Worm (Caenorhabditis elegans) whole organism, young adult: ENCODE data around the gene F14H8.5.
A peak's percentile ranks its signal among the peaks of the same experiment; 100 is the strongest.

Source experiments
- B0019.2 ChIP-seq: fragments of 200-800 bp; sonication (Bioruptor generic); conservative IDR thresholded peaks from 2 replicates; pipeline ENCODE4 v1.3.6; 2022; ENCODE audit warnings: missing genetic modification reagents, missing genetic modification characterization, missing compliant biosample characterization
- B0261.1 ChIP-seq: sonication (generic microtip); optimal IDR thresholded peaks from 2 replicates; lab custom pipeline; 2016; ENCODE audit warnings: mild to moderate bottlenecking, missing genetic modification characterization, moderate library complexity, missing compliant biosample characterization
- C06A6.2 ChIP-seq: fragments of 200-800 bp; sonication (Bioruptor generic); conservative IDR thresholded peaks from 2 replicates; pipeline ENCODE4 v1.3.6; 2022; ENCODE audit warnings: missing genetic modification characterization, missing compliant biosample characterization
- F10E7.11 ChIP-seq: sonication (generic microtip); optimal IDR thresholded peaks from 2 replicates; lab custom pipeline; 2017; ENCODE audit warnings: mild to moderate bottlenecking, missing genetic modification characterization, moderate library complexity, missing compliant biosample characterization
- F22D6.2 ChIP-seq: sonication (generic microtip); optimal IDR thresholded peaks from 2 replicates; lab custom pipeline; 2016; ENCODE audit warnings: mild to moderate bottlenecking, missing genetic modification characterization, missing compliant biosample characterization
- F33H1.4 ChIP-seq: fragments of 200-800 bp; sonication (Bioruptor generic); IDR thresholded peaks from 2 replicates; pipeline ENCODE4 v1.3.6; 2022; ENCODE audit warnings: missing genetic modification reagents, missing genetic modification characterization, missing compliant biosample characterization
- F49E8.2 ChIP-seq: sonication (generic microtip); optimal IDR thresholded peaks from 3 replicates; lab custom pipeline; 2017; ENCODE audit warnings: missing genetic modification characterization, mild to moderate bottlenecking, missing compliant biosample characterization, antibody characterized with exemption, moderate library complexity; ENCODE audit not compliant: insufficient read depth
- F57A8.1 ChIP-seq: fragments of 200-800 bp; sonication (Bioruptor generic); optimal IDR thresholded peaks from 2 replicates; lab custom pipeline; 2018; ENCODE audit warnings: mild to moderate bottlenecking, missing genetic modification characterization, moderate library complexity, missing compliant biosample characterization
- F57C9.4 ChIP-seq: sonication (generic microtip); optimal IDR thresholded peaks from 2 replicates; lab custom pipeline; 2017; ENCODE audit warnings: mild to moderate bottlenecking, missing genetic modification characterization, missing compliant biosample characterization
- T07F8.4 ChIP-seq: sonication (generic microtip); optimal IDR thresholded peaks from 2 replicates; lab custom pipeline; 2016; ENCODE audit warnings: mild to moderate bottlenecking, missing genetic modification characterization, moderate library complexity, missing compliant biosample characterization
- T26A5.8 ChIP-seq: sonication (generic microtip); optimal IDR thresholded peaks from 2 replicates; lab custom pipeline; 2016; ENCODE audit warnings: missing genetic modification characterization, missing compliant biosample characterization
- Y56A3A.18 ChIP-seq: fragments of 200-800 bp; sonication (Bioruptor generic); IDR thresholded peaks from 2 replicates; pipeline ENCODE4 v1.3.6; 2022; ENCODE audit warnings: missing genetic modification reagents, missing genetic modification characterization, missing compliant biosample characterization
- Y67H2A.10 ChIP-seq: fragments of 200-800 bp; sonication (Bioruptor generic); conservative IDR thresholded peaks from 2 replicates; pipeline ENCODE4 v1.3.6; 2022; ENCODE audit warnings: missing genetic modification reagents, missing genetic modification characterization, missing compliant biosample characterization
- akir-1 ChIP-seq: fragments of 200-800 bp; sonication (Bioruptor generic); optimal IDR thresholded peaks from 2 replicates; lab custom pipeline; 2018; ENCODE audit warnings: mild to moderate bottlenecking, missing genetic modification characterization, moderate library complexity, missing compliant biosample characterization
- ama-1 ChIP-seq, 3 experiments: fragments of 150-350 bp in 1 of 3; sonication (generic microtip) in 2 of 3; optimal IDR thresholded peaks; 2 replicates each; lab custom pipeline; 2014 to 2018; ENCODE audit warnings: missing biosample characterization in 2 of 3, missing genetic modification characterization in 2 of 3, missing genetic modification reagents in 2 of 3
- attf-3 ChIP-seq: fragments of 200-800 bp; sonication (Bioruptor generic); conservative IDR thresholded peaks from 2 replicates; pipeline ENCODE4 v1.3.6; 2022; ENCODE audit warnings: missing genetic modification reagents, missing genetic modification characterization, missing compliant biosample characterization
- attf-5 ChIP-seq: fragments of 200-800 bp; sonication (Bioruptor generic); optimal IDR thresholded peaks from 2 replicates; lab custom pipeline; 2018; ENCODE audit warnings: mild to moderate bottlenecking, missing genetic modification characterization, missing compliant biosample characterization
- attf-6 ChIP-seq: fragments of 200-800 bp; sonication (Bioruptor generic); IDR thresholded peaks from 2 replicates; pipeline ENCODE4 v1.3.6; 2022; ENCODE audit warnings: missing genetic modification reagents, missing genetic modification characterization, missing compliant biosample characterization
- bed-2 ChIP-seq: fragments of 200-800 bp; sonication (Bioruptor generic); IDR thresholded peaks from 2 replicates; pipeline ENCODE4 v1.3.6; 2022; ENCODE audit warnings: missing genetic modification reagents, missing genetic modification characterization, missing compliant biosample characterization
- ceh-100 ChIP-seq: fragments of 200-800 bp; sonication (Bioruptor generic); IDR thresholded peaks from 2 replicates; pipeline ENCODE4 v1.3.6; 2022; ENCODE audit warnings: missing genetic modification reagents, missing genetic modification characterization, missing compliant biosample characterization
- ceh-27 ChIP-seq: fragments of 200-800 bp; sonication (Bioruptor generic); optimal IDR thresholded peaks from 2 replicates; lab custom pipeline; 2018; ENCODE audit warnings: mild to moderate bottlenecking, missing genetic modification characterization, moderate library complexity, missing compliant biosample characterization
- die-1 ChIP-seq: sonication (generic microtip); optimal IDR thresholded peaks from 2 replicates; lab custom pipeline; 2016; ENCODE audit warnings: missing genotype, mild to moderate bottlenecking, missing genetic modification characterization, missing compliant biosample characterization
- dox-1 ChIP-seq: fragments of 200-800 bp; sonication (Bioruptor generic); IDR thresholded peaks from 2 replicates; pipeline ENCODE4 v1.3.6; 2022; ENCODE audit warnings: missing genetic modification reagents, missing genetic modification characterization, missing compliant biosample characterization
- egrh-3 ChIP-seq: fragments of 200-800 bp; sonication (Bioruptor generic); IDR thresholded peaks from 2 replicates; pipeline ENCODE4 v1.3.6; 2022; ENCODE audit warnings: missing genetic modification reagents, missing genetic modification characterization, missing compliant biosample characterization
- ekl-4 ChIP-seq: fragments of 200-800 bp; sonication (Bioruptor generic); IDR thresholded peaks from 2 replicates; pipeline ENCODE4 v1.3.6; 2022; ENCODE audit warnings: missing genetic modification reagents, missing genetic modification characterization, missing compliant biosample characterization
- him-1 ChIP-seq: sonication (generic microtip); optimal IDR thresholded peaks from 2 replicates; lab custom pipeline; 2016; ENCODE audit warnings: missing genotype, missing genetic modification reagents, missing genetic modification characterization, missing compliant biosample characterization
- hlh-26 ChIP-seq: fragments of 200-800 bp; sonication (Bioruptor generic); conservative IDR thresholded peaks from 2 replicates; pipeline ENCODE4 v1.3.6; 2022; ENCODE audit warnings: missing genetic modification reagents, missing genetic modification characterization, missing compliant biosample characterization
- hrde-1 ChIP-seq: sonication (generic microtip); optimal IDR thresholded peaks from 2 replicates; lab custom pipeline; 2016; ENCODE audit warnings: missing genetic modification characterization, mild to moderate bottlenecking, missing compliant biosample characterization, moderate library complexity, missing genotype, missing genetic modification reagents, borderline replicate concordance
- hsf-1 ChIP-seq: fragments of 200-800 bp; sonication (Bioruptor generic); IDR thresholded peaks from 2 replicates; pipeline ENCODE4 v1.3.6; 2022; ENCODE audit warnings: missing genetic modification reagents, missing genetic modification characterization, missing compliant biosample characterization
- let-607 ChIP-seq, 2 experiments: fragments of 200-800 bp in 1 of 2; sonication (Bioruptor generic) in 1 of 2; sonication (generic microtip) in 1 of 2; optimal IDR thresholded peaks; 2 replicates each; lab custom pipeline; 2016 to 2018; ENCODE audit warnings: mild to moderate bottlenecking in 2 of 2, missing compliant biosample characterization in 2 of 2, missing genetic modification characterization in 2 of 2, moderate library complexity in 2 of 2, missing genotype in 1 of 2
- lin-35 ChIP-seq, 3 experiments: fragments of 150-350 bp in 2 of 3; sonication (generic microtip) in 1 of 3; optimal IDR thresholded peaks; 2 replicates each; lab custom pipeline; 2014 to 2018; ENCODE audit warnings: missing biosample characterization in 3 of 3, missing genetic modification characterization in 3 of 3, missing genetic modification reagents in 3 of 3
- lsy-27 ChIP-seq: sonication (generic microtip); optimal IDR thresholded peaks from 2 replicates; lab custom pipeline; 2017; ENCODE audit warnings: missing genetic modification characterization, mild to moderate bottlenecking, missing compliant biosample characterization, antibody characterized with exemption, missing genotype, borderline replicate concordance; ENCODE audit not compliant: insufficient read depth
- mes-4 ChIP-seq: sonication (generic microtip); optimal IDR thresholded peaks from 2 replicates; lab custom pipeline; 2016; ENCODE audit warnings: missing genotype, missing genetic modification characterization, missing compliant biosample characterization
- nfya-1 ChIP-seq: sonication (generic microtip); optimal IDR thresholded peaks from 2 replicates; lab custom pipeline; 2017; ENCODE audit warnings: antibody characterized with exemption, missing compliant biosample characterization, missing genetic modification characterization, borderline replicate concordance; ENCODE audit not compliant: insufficient read depth
- nfyb-1 ChIP-seq: fragments of 200-800 bp; sonication (Bioruptor generic); IDR thresholded peaks from 2 replicates; pipeline ENCODE4 v1.3.6; 2022; ENCODE audit warnings: missing genetic modification reagents, missing genetic modification characterization, missing compliant biosample characterization
- nhr-80 ChIP-seq: sonication (generic microtip); optimal IDR thresholded peaks from 2 replicates; lab custom pipeline; 2016; ENCODE audit warnings: missing genetic modification characterization, missing compliant biosample characterization
- sptf-2 ChIP-seq: fragments of 200-800 bp; sonication (Bioruptor generic); optimal IDR thresholded peaks from 2 replicates; lab custom pipeline; 2018; ENCODE audit warnings: mild to moderate bottlenecking, missing genetic modification characterization, missing compliant biosample characterization
- unc-62 ChIP-seq: fragments of 150-350 bp; optimal IDR thresholded peaks from 2 replicates; lab custom pipeline; 2014; ENCODE audit warnings: missing biosample characterization, missing genetic modification reagents, missing genetic modification characterization
- zfh-2 ChIP-seq: fragments of 200-800 bp; sonication (Bioruptor generic); conservative IDR thresholded peaks from 2 replicates; pipeline ENCODE4 v1.3.6; 2022; ENCODE audit warnings: missing genetic modification reagents, missing genetic modification characterization, missing compliant biosample characterization
- ztf-18 ChIP-seq: sonication (generic microtip); optimal IDR thresholded peaks from 2 replicates; lab custom pipeline; 2016; ENCODE audit warnings: missing genotype, mild to moderate bottlenecking, missing genetic modification characterization, missing compliant biosample characterization
- ztf-26 ChIP-seq: sonication (generic microtip); optimal IDR thresholded peaks from 2 replicates; lab custom pipeline; 2017; ENCODE audit warnings: missing genetic modification characterization, missing compliant biosample characterization

Gene F14H8.5

ce11 chrV:15000055-15000704, 20.7 kb upstream of the F14H8.5 start, which contains the start of gene rps-16 (continued):
- peak; percentile 76 for TF ChIP-seq hrde-1 (tag; lab: Kevin White, UChicago)
- peak; percentile 77 for TF ChIP-seq attf-6 (GFP tag; lab: Robert Waterston, UW)
- no peak for TF ChIP-seq sptf-2 (GFP tag; lab: Kevin White, UChicago)
- no peak for TF ChIP-seq B0261.1 (tag; lab: Kevin White, UChicago)
- TF ChIP-seq F10E7.11 = peak; percentile 21
- peak; percentile 15 for TF ChIP-seq die-1 (tag; lab: Kevin White, UChicago)

ce11 chrV:15001536-15001935, 19.3 kb upstream of the F14H8.5 start:
- TF ChIP-seq dox-1 (peak; percentile 11; the same call in 1 of the 2 replicates), zfh-2 (GFP tag; lab: Robert Waterston, UW) (peak; percentile 87), hsf-1 (GFP tag; lab: Robert Waterston, UW) (peak; percentile 5; the same call in 1 of the 2 replicates), F57A8.1 (GFP tag; lab: Kevin White, UChicago) (peak; percentile 20), F49E8.2 (tag; lab: Kevin White, UChicago) (no peak), hlh-26 (GFP tag; lab: Robert Waterston, UW) (no peak), egrh-3 (peak; percentile 78), let-607 (tag; optimal IDR thresholded peaks at IDR 0.05; lab: Kevin White, UChicago) (no peak), attf-6 (GFP tag; lab: Robert Waterston, UW) (peak; percentile 35; the same call in 1 of the 2 replicates), ztf-26 (tag; lab: Kevin White, UChicago) (no peak), sptf-2 (GFP tag; lab: Kevin White, UChicago) (peak; percentile 2)

- TF ChIP-seq akir-1 (GFP tag; lab: Kevin White, UChicago) = peak; percentile 47
- TF ChIP-seq mes-4 = no peak
- peak in 2 of 3 experiments; percentile 48 to 80 for TF ChIP-seq lin-35 (GFP tag; optimal IDR thresholded peaks at IDR 0.05; lab: Kevin White, UChicago)
- no peak for TF ChIP-seq lsy-27
- TF ChIP-seq ztf-26 (tag; lab: Kevin White, UChicago) = peak; percentile 75
- no peak for TF ChIP-seq egrh-3
- no peak for TF ChIP-seq unc-62 (GFP tag; lab: Kevin White, UChicago)
- TF ChIP-seq dox-1 = peak; percentile 90
- no peak for TF ChIP-seq die-1 (tag; lab: Kevin White, UChicago)
- TF ChIP-seq nhr-80 (tag; lab: Kevin White, UChicago) = peak; percentile 56
- peak; percentile 95 for TF ChIP-seq attf-5 (GFP tag; lab: Kevin White, UChicago)
- no peak for TF ChIP-seq ama-1 (optimal IDR thresholded peaks at IDR 0.05; lab: Kevin White, UChicago)
- TF ChIP-seq ama-1 (GFP tag; optimal IDR thresholded peaks at IDR 0.05; lab: Kevin White, UChicago) = no peak
- peak; percentile 50 for TF ChIP-seq ztf-18
- no peak for TF ChIP-seq nfya-1
- no peak for TF ChIP-seq C06A6.2 (GFP tag; lab: Robert Waterston, UW)
- TF ChIP-seq Y56A3A.18 (GFP tag; lab: Robert Waterston, UW) = no peak
- no peak for TF ChIP-seq T26A5.8
- peak; percentile 76; the same call in 1 of the 2 replicates for TF ChIP-seq Y67H2A.10
- peak; percentile 98 for TF ChIP-seq F33H1.4 (GFP tag; lab: Robert Waterston, UW)
- TF ChIP-seq zfh-2 (GFP tag; lab: Robert Waterston, UW) = no peak
- peak; percentile 98 for TF ChIP-seq ceh-100 (GFP tag; lab: Robert Waterston, UW)
- TF ChIP-seq F22D6.2 (tag; lab: Kevin White, UChicago) = no peak
- TF ChIP-seq him-1 (tag; lab: Kevin White, UChicago) = peak; percentile 18
- peak; percentile 85 for TF ChIP-seq attf-3 (GFP tag; lab: Robert Waterston, UW)
- TF ChIP-seq F57C9.4 (tag; lab: Kevin White, UChicago) = no peak
- no peak for TF ChIP-seq T07F8.4 (tag; lab: Kevin White, UChicago)
- 0 out of 2 replicates have a peak, but pooled peaks have one; percentile 42 for TF ChIP-seq attf-6 (GFP tag; lab: Robert Waterston, UW)
- peak; percentile 87 for TF ChIP-seq nfyb-1
- peak; percentile 66; the same call in 1 of the 2 replicates for TF ChIP-seq bed-2 (GFP tag; lab: Robert Waterston, UW)
- TF ChIP-seq B0019.2 = peak; percentile 59; the same call in 1 of the 2 replicates
- TF ChIP-seq ekl-4 = peak; percentile 84
- peak; percentile 95 for TF ChIP-seq ceh-27 (GFP tag; lab: Kevin White, UChicago)
Observed at ce11 chrV:15002184-15002690, 18.6 kb upstream of the F14H8.5 start, which contains the start of the genes fib-1 and mut-15. TSS of gene fib-1 (minus strand) at chrV:15002223. TSS of gene mut-15 (plus strand) at chrV:15002543.
